Worm (Caenorhabditis elegans) whole organism, L4 larva: Measurements from ENCODE around the gene C34D4.2.

Experiments used
- D1046.2 ChIP-seq: fragments of 200-800 bp; sonication (Bioruptor generic); IDR thresholded peaks from 2 replicates; pipeline ENCODE4 v1.3.6; 2022; ENCODE audit warnings: missing genetic modification characterization, missing compliant biosample characterization
- F37D6.2 ChIP-seq: sonication (generic microtip); optimal IDR thresholded peaks from 2 replicates; lab custom pipeline; 2016; ENCODE audit warnings: mild to moderate bottlenecking, missing genetic modification characterization, missing compliant biosample characterization
- T20F7.1 ChIP-seq: fragments of 200-800 bp; sonication (Bioruptor generic); optimal IDR thresholded peaks from 2 replicates; lab custom pipeline; 2018; ENCODE audit warnings: mild to moderate bottlenecking, missing genetic modification characterization, missing compliant biosample characterization
- Y105C5A.15 ChIP-seq: fragments of 200-800 bp; sonication (Bioruptor generic); IDR thresholded peaks from 2 replicates; pipeline ENCODE4 v1.3.6; 2022; ENCODE audit warnings: missing genetic modification characterization, missing compliant biosample characterization
- Y48G9A.11 ChIP-seq: fragments of 200-800 bp; sonication (Bioruptor generic); IDR thresholded peaks from 2 replicates; pipeline ENCODE4 v1.3.6; 2022; ENCODE audit warnings: missing genetic modification reagents, missing genetic modification characterization, missing compliant biosample characterization
- Y75B8A.6 ChIP-seq: fragments of 200-800 bp; sonication (Bioruptor generic); IDR thresholded peaks from 2 replicates; pipeline ENCODE4 v1.3.6; 2022; ENCODE audit warnings: missing genetic modification reagents, missing genetic modification characterization, missing compliant biosample characterization
- aha-1 ChIP-seq: fragments of 150-350 bp; peaks from one replicate; lab custom pipeline; 2014; ENCODE audit warnings: missing biosample characterization, missing genetic modification characterization
- ama-1 ChIP-seq: fragments of 150-350 bp; optimal IDR thresholded peaks from 2 replicates; lab custom pipeline; 2014; ENCODE audit warnings: inconsistent platforms, mixed read lengths
- ceh-20 ChIP-seq: fragments of 200-800 bp; sonication (Bioruptor generic); IDR thresholded peaks from 2 replicates; pipeline ENCODE4 v1.3.6; 2022; ENCODE audit warnings: missing genetic modification reagents, missing genetic modification characterization, missing compliant biosample characterization
- ceh-44 ChIP-seq: fragments of 200-800 bp; sonication (Bioruptor generic); IDR thresholded peaks from 2 replicates; pipeline ENCODE4 v1.3.6; 2022; ENCODE audit warnings: missing genetic modification reagents, missing genetic modification characterization, missing compliant biosample characterization
- ces-1 ChIP-seq: fragments of 150-350 bp; sonication (generic microtip); optimal IDR thresholded peaks from 4 replicates; lab custom pipeline; 2014; ENCODE audit warnings: missing biosample characterization, missing genetic modification reagents, missing genetic modification characterization
- ctbp-1 ChIP-seq: fragments of 200-800 bp; sonication (Bioruptor generic); IDR thresholded peaks from 2 replicates; pipeline ENCODE4 v1.3.6; 2022; ENCODE audit warnings: missing genetic modification reagents, missing genetic modification characterization, missing compliant biosample characterization
- daf-12 ChIP-seq: fragments of 150-350 bp; optimal IDR thresholded peaks from 2 replicates; lab custom pipeline; 2014; ENCODE audit warnings: missing biosample characterization, missing genetic modification reagents, missing genetic modification characterization
- daf-16 ChIP-seq, 3 experiments: sonication (generic microtip); optimal IDR thresholded peaks; 2 replicates each; lab custom pipeline; 2016 to 2017; ENCODE audit warnings: missing genetic modification characterization in 3 of 3, missing genetic modification reagents in 3 of 3, mild to moderate bottlenecking in 2 of 3, missing compliant biosample characterization in 2 of 3, missing biosample characterization in 1 of 3, moderate library complexity in 1 of 3
- daf-19 ChIP-seq: fragments of 200-800 bp; sonication (Bioruptor generic); conservative IDR thresholded peaks from 2 replicates; pipeline ENCODE4 v1.3.6; 2022; ENCODE audit warnings: missing genetic modification characterization, missing compliant biosample characterization
- daf-8 ChIP-seq: fragments of 200-800 bp; sonication (Bioruptor generic); IDR thresholded peaks from 2 replicates; pipeline ENCODE4 v1.3.6; 2022; ENCODE audit warnings: missing genetic modification characterization, missing compliant biosample characterization
- dmd-6 ChIP-seq: fragments of 200-800 bp; sonication (Bioruptor generic); IDR thresholded peaks from 2 replicates; pipeline ENCODE4 v1.3.6; 2022; ENCODE audit warnings: missing genetic modification reagents, missing genetic modification characterization, missing compliant biosample characterization
- dpl-1 ChIP-seq: fragments of 150-350 bp; optimal IDR thresholded peaks from 2 replicates; lab custom pipeline; 2014; ENCODE audit warnings: missing biosample characterization, missing genetic modification reagents, missing genetic modification characterization
- duxl-1 ChIP-seq: sonication (generic microtip); optimal IDR thresholded peaks from 2 replicates; lab custom pipeline; 2016; ENCODE audit warnings: mild to moderate bottlenecking, missing genetic modification characterization, moderate library complexity, missing compliant biosample characterization; ENCODE audit not compliant: poor library complexity
- egl-43 ChIP-seq: fragments of 200-800 bp; sonication (Bioruptor generic); IDR thresholded peaks from 2 replicates; pipeline ENCODE4 v1.3.6; 2022; ENCODE audit warnings: missing genetic modification reagents, missing genetic modification characterization, missing compliant biosample characterization
- fkh-10 ChIP-seq: fragments of 150-350 bp; optimal IDR thresholded peaks from 2 replicates; lab custom pipeline; 2014; ENCODE audit warnings: missing biosample characterization, missing genetic modification reagents, missing genetic modification characterization
- hlh-11 ChIP-seq: fragments of 200-800 bp; sonication (Bioruptor generic); optimal IDR thresholded peaks from 2 replicates; lab custom pipeline; 2018; ENCODE audit warnings: mild to moderate bottlenecking, missing genetic modification characterization, missing compliant biosample characterization
- hlh-30 ChIP-seq: sonication (generic microtip); optimal IDR thresholded peaks from 2 replicates; lab custom pipeline; 2017; ENCODE audit warnings: antibody characterized with exemption, mild to moderate bottlenecking, missing genetic modification characterization, missing compliant biosample characterization; ENCODE audit not compliant: insufficient read depth
- lim-7 ChIP-seq: fragments of 200-800 bp; sonication (Bioruptor generic); IDR thresholded peaks from 2 replicates; pipeline ENCODE4 v1.3.6; 2022; ENCODE audit warnings: missing genetic modification characterization, missing compliant biosample characterization
- lin-1 ChIP-seq: fragments of 200-800 bp; sonication (Bioruptor generic); IDR thresholded peaks from 2 replicates; pipeline ENCODE4 v1.3.6; 2022; ENCODE audit warnings: missing genetic modification reagents, missing genetic modification characterization, missing compliant biosample characterization
- lin-13 ChIP-seq: fragments of 150-350 bp; optimal IDR thresholded peaks from 2 replicates; lab custom pipeline; 2014; ENCODE audit warnings: missing biosample characterization, missing genetic modification reagents, missing genetic modification characterization
- lir-3 ChIP-seq: sonication (generic microtip); optimal IDR thresholded peaks from 2 replicates; lab custom pipeline; 2016; ENCODE audit warnings: mild to moderate bottlenecking, missing genetic modification characterization, missing compliant biosample characterization
- lsy-2 ChIP-seq, 2 experiments: fragments of 150-350 bp in 1 of 2; sonication (generic microtip) in 1 of 2; optimal IDR thresholded peaks; 2 replicates each; lab custom pipeline; 2014 to 2017; ENCODE audit warnings: missing biosample characterization in 2 of 2, missing genetic modification characterization in 2 of 2
- mdl-1 ChIP-seq, 2 experiments: fragments of 150-350 bp in 1 of 2; sonication (generic microtip) in 1 of 2; optimal IDR thresholded peaks; 2 replicates each; lab custom pipeline; 2014 to 2017; ENCODE audit warnings: missing biosample characterization in 2 of 2, missing genetic modification characterization in 2 of 2
- nhr-10 ChIP-seq: fragments of 150-350 bp; optimal IDR thresholded peaks from 2 replicates; lab custom pipeline; 2014; ENCODE audit warnings: missing biosample characterization, missing genetic modification characterization
- nhr-102 ChIP-seq: sonication (generic microtip); optimal IDR thresholded peaks from 2 replicates; lab custom pipeline; 2016; ENCODE audit warnings: mild to moderate bottlenecking, missing genetic modification characterization, moderate library complexity, missing compliant biosample characterization
- nhr-28 ChIP-seq: fragments of 150-350 bp; optimal IDR thresholded peaks from 2 replicates; lab custom pipeline; 2014; ENCODE audit warnings: missing biosample characterization, missing genetic modification characterization
- nhr-48 ChIP-seq: sonication (generic microtip); optimal IDR thresholded peaks from 2 replicates; lab custom pipeline; 2016; ENCODE audit warnings: mild to moderate bottlenecking, missing genetic modification characterization, missing compliant biosample characterization
- nhr-6 ChIP-seq: fragments of 150-350 bp; optimal IDR thresholded peaks from 2 replicates; lab custom pipeline; 2014; ENCODE audit warnings: missing biosample characterization, missing genetic modification characterization
- nhr-76 ChIP-seq: fragments of 150-350 bp; optimal IDR thresholded peaks from 2 replicates; lab custom pipeline; 2014; ENCODE audit warnings: missing biosample characterization, missing genetic modification characterization
- nhr-77 ChIP-seq: fragments of 150-350 bp; optimal IDR thresholded peaks from 2 replicates; lab custom pipeline; 2014; ENCODE audit warnings: missing biosample characterization, missing genetic modification characterization
- pha-4 ChIP-seq, 2 experiments: fragments of 150-350 bp in 1 of 2; fragments of 200-800 bp in 1 of 2; sonication (Bioruptor generic) in 1 of 2; IDR thresholded peaks in 1 of 2; optimal IDR thresholded peaks in 1 of 2; 2 replicates each; pipeline versions ENCODE4 v1.3.6 to Lab custom; 2014 to 2022; ENCODE audit warnings: missing genetic modification characterization in 2 of 2, missing genetic modification reagents in 2 of 2, missing biosample characterization in 1 of 2, missing compliant biosample characterization in 1 of 2
- php-3 ChIP-seq: fragments of 200-800 bp; sonication (Bioruptor generic); IDR thresholded peaks from 2 replicates; pipeline ENCODE4 v1.3.6; 2022; ENCODE audit warnings: missing genetic modification reagents, missing genetic modification characterization, missing compliant biosample characterization
- pqm-1 ChIP-seq: sonication (generic microtip); optimal IDR thresholded peaks from 2 replicates; lab custom pipeline; 2017; ENCODE audit warnings: missing biosample characterization, missing genetic modification characterization
- sdz-12 ChIP-seq: fragments of 200-800 bp; sonication (Bioruptor generic); optimal IDR thresholded peaks from 2 replicates; lab custom pipeline; 2018; ENCODE audit warnings: mild to moderate bottlenecking, missing genetic modification characterization, missing compliant biosample characterization
- set-16 ChIP-seq: fragments of 200-800 bp; sonication (Bioruptor generic); IDR thresholded peaks from 2 replicates; pipeline ENCODE4 v1.3.6; 2022; ENCODE audit warnings: missing genetic modification reagents, missing genetic modification characterization, missing compliant biosample characterization
- skn-1 ChIP-seq: fragments of 150-350 bp; optimal IDR thresholded peaks from 2 replicates; lab custom pipeline; 2014; ENCODE audit warnings: missing biosample characterization, missing genetic modification characterization
- snpc-4 ChIP-seq: fragments of 150-350 bp; optimal IDR thresholded peaks from 2 replicates; lab custom pipeline; 2014; ENCODE audit warnings: missing biosample characterization, missing genetic modification characterization
- spr-1 ChIP-seq: sonication (generic microtip); optimal IDR thresholded peaks from 2 replicates; lab custom pipeline; 2016; ENCODE audit warnings: mild to moderate bottlenecking, missing genetic modification characterization, missing compliant biosample characterization
- unc-130 ChIP-seq: sonication (generic microtip); optimal IDR thresholded peaks from 2 replicates; lab custom pipeline; 2016; ENCODE audit warnings: missing genetic modification reagents, missing genetic modification characterization, missing compliant biosample characterization
- unc-62 ChIP-seq, 3 experiments: fragments of 150-350 bp in 1 of 3; sonication (generic microtip); optimal IDR thresholded peaks in 2 of 3; peaks in 1 of 3; 1 replicate in 1 of 3; 2 replicates in 2 of 3; lab custom pipeline; 2014 to 2017; ENCODE audit warnings: missing biosample characterization in 3 of 3, missing genetic modification characterization in 3 of 3, missing genetic modification reagents in 3 of 3, missing genotype in 1 of 3
- zip-11 ChIP-seq: fragments of 200-800 bp; sonication (Bioruptor generic); IDR thresholded peaks from 2 replicates; pipeline ENCODE4 v1.3.6; 2022; ENCODE audit warnings: missing genetic modification characterization, missing compliant biosample characterization
- zip-2 ChIP-seq: fragments of 150-350 bp; optimal IDR thresholded peaks from 2 replicates; lab custom pipeline; 2014; ENCODE audit warnings: missing biosample characterization, missing genetic modification characterization

The C34D4.2 gene

ce11 chrIV:7190409-7190808 lies 36.0 kb downstream of the C34D4.2 start (continued):
- TF ChIP-seq lir-3: no peak
- TF ChIP-seq fkh-10: no peak
- no peak for TF ChIP-seq F37D6.2 (tag; lab: Kevin White, UChicago)
- no peak for TF ChIP-seq zip-2 (tag; lab: Kevin White, UChicago)
- TF ChIP-seq ceh-20 (GFP tag; lab: Robert Waterston, UW): no peak
- TF ChIP-seq mdl-1 (tag; optimal IDR thresholded peaks at IDR 0.05; lab: Kevin White, UChicago): peak in 1 of 2 experiments; percentile 20
- TF ChIP-seq ctbp-1 (GFP tag; lab: Robert Waterston, UW): no peak
- TF ChIP-seq lin-13 (GFP tag; lab: Kevin White, UChicago): no peak
- TF ChIP-seq zip-11 (GFP tag; lab: Robert Waterston, UW): no peak
- TF ChIP-seq daf-12 (tag; lab: Kevin White, UChicago): no peak
- no peak for TF ChIP-seq ces-1 (GFP tag; lab: Kevin White, UChicago)
- no peak for TF ChIP-seq D1046.2 (GFP tag; lab: Robert Waterston, UW)
- TF ChIP-seq nhr-28 (tag; lab: Kevin White, UChicago): peak; percentile 95
- TF ChIP-seq hlh-30 (tag; lab: Kevin White, UChicago): peak; percentile 67
- TF ChIP-seq lim-7: no peak
- no peak for TF ChIP-seq Y75B8A.6 (GFP tag; lab: Robert Waterston, UW)
- no peak for TF ChIP-seq daf-8 (GFP tag; lab: Robert Waterston, UW)
- TF ChIP-seq Y48G9A.11: no peak
- TF ChIP-seq nhr-10: peak; percentile 10
- peak in 1 of 2 experiments; percentile 36 for TF ChIP-seq daf-16 (GFP tag; optimal IDR thresholded peaks at IDR 0.05; lab: Kevin White, UChicago)
- peak; percentile 91 for TF ChIP-seq daf-16 (tag; optimal IDR thresholded peaks at IDR 0.05; lab: Kevin White, UChicago)
- TF ChIP-seq daf-19: no peak
- peak; percentile 91 for TF ChIP-seq nhr-77 (tag; lab: Kevin White, UChicago)
- no peak for TF ChIP-seq spr-1
- TF ChIP-seq ceh-44 (GFP tag; lab: Robert Waterston, UW): no peak

ce11 chrIV:7191745-7192144 lies 37.3 kb downstream of the C34D4.2 start, which contains the start of gene R13A1.5:
R13A1.5 (minus strand) TSS chrIV:7191845.
- no peak for TF ChIP-seq T20F7.1 (GFP tag; lab: Kevin White, UChicago)
- TF ChIP-seq snpc-4: no peak
- no peak for TF ChIP-seq dmd-6 (GFP tag; lab: Robert Waterston, UW)
- TF ChIP-seq pha-4 (GFP tag; IDR thresholded peaks at IDR 0.05; lab: Robert Waterston, UW): no peak
- TF ChIP-seq pha-4 (tag; optimal IDR thresholded peaks at IDR 0.05; lab: Kevin White, UChicago): no peak
- TF ChIP-seq php-3 (GFP tag; lab: Robert Waterston, UW): no peak
- no peak for TF ChIP-seq nhr-48
- TF ChIP-seq ctbp-1 (GFP tag; lab: Robert Waterston, UW): no peak
- TF ChIP-seq sdz-12 (GFP tag; lab: Kevin White, UChicago): no peak
- no peak for TF ChIP-seq skn-1 (tag; lab: Kevin White, UChicago)
- no peak for TF ChIP-seq pqm-1 (tag; lab: Kevin White, UChicago)
- TF ChIP-seq unc-130 (GFP tag; lab: Kevin White, UChicago): no peak
- TF ChIP-seq unc-62 (GFP tag; optimal IDR thresholded peaks at IDR 0.05 in 1 of 2; lab: Kevin White, UChicago): no peak
- TF ChIP-seq unc-62 (tag; optimal IDR thresholded peaks at IDR 0.05; lab: Kevin White, UChicago): no peak
- no peak for TF ChIP-seq Y105C5A.15 (GFP tag; lab: Robert Waterston, UW)
- no peak for TF ChIP-seq lsy-2 (tag; optimal IDR thresholded peaks at IDR 0.05; lab: Kevin White, UChicago)

- TF ChIP-seq set-16: no peak
- no peak for TF ChIP-seq ama-1 (lab: Kevin White, UChicago)
- TF ChIP-seq php-3 (GFP tag; lab: Robert Waterston, UW): no peak
- no peak for TF ChIP-seq duxl-1 (tag; lab: Kevin White, UChicago)
- no peak for TF ChIP-seq lin-1 (GFP tag; lab: Robert Waterston, UW)
- no peak for TF ChIP-seq hlh-11 (tag; lab: Kevin White, UChicago)
- TF ChIP-seq nhr-102 (tag; lab: Kevin White, UChicago): no peak
- no peak for TF ChIP-seq aha-1 (tag; lab: Kevin White, UChicago)
- TF ChIP-seq nhr-77 (tag; lab: Kevin White, UChicago): no peak
- TF ChIP-seq egl-43 (GFP tag; lab: Robert Waterston, UW): no peak
- TF ChIP-seq zip-11 (GFP tag; lab: Robert Waterston, UW): no peak
- TF ChIP-seq T20F7.1 (GFP tag; lab: Kevin White, UChicago): no peak
- TF ChIP-seq nhr-6 (tag; lab: Kevin White, UChicago): no peak
- TF ChIP-seq dpl-1: no peak
- TF ChIP-seq nhr-76 (tag; lab: Kevin White, UChicago): no peak
- TF ChIP-seq F37D6.2 (tag; lab: Kevin White, UChicago): no peak
Measured at ce11 chrIV:7195734-7196133, 41.3 kb downstream of the C34D4.2 start, which contains the start of gene best-16. best-16 (minus strand) TSS chrIV:7195834.
